Worm (Caenorhabditis elegans) whole organism, late embryonic: ENCODE measurements around the gene K09C4.4.

Source experiments
- ama-1 ChIP-seq: fragments of 150-350 bp; optimal IDR thresholded peaks from 2 replicates; lab custom pipeline; 2014
- hlh-15 ChIP-seq: sonication (generic microtip); optimal IDR thresholded peaks from 2 replicates; lab custom pipeline; 2016; ENCODE audit warnings: missing genetic modification characterization, missing compliant biosample characterization
- nfya-1 ChIP-seq: sonication (generic microtip); optimal IDR thresholded peaks from 2 replicates; lab custom pipeline; 2017; ENCODE audit warnings: missing genetic modification characterization, mild to moderate bottlenecking, missing compliant biosample characterization, antibody characterized with exemption, moderate library complexity
- pha-4 ChIP-seq: fragments of 150-350 bp; optimal IDR thresholded peaks from 2 replicates; lab custom pipeline; 2018; ENCODE audit warnings: missing biosample characterization, missing genetic modification reagents, missing genetic modification characterization
- pqm-1 ChIP-seq: sonication (generic microtip); optimal IDR thresholded peaks from 2 replicates; lab custom pipeline; 2016; ENCODE audit warnings: missing genetic modification characterization, missing compliant biosample characterization

- TF ChIP-seq pha-4 (tag; lab: Kevin White, UChicago) (no peak), ama-1 (lab: Kevin White, UChicago) (no peak), pqm-1 (tag; lab: Kevin White, UChicago) (no peak), nfya-1 (no peak), hlh-15 (tag; lab: Kevin White, UChicago) (no peak)
These were observed 44.9 kb upstream of the K09C4.4 start for ce11 chrX:3244402-3244801.
